Worm (Caenorhabditis elegans): ENCODE data around the gene Y32G9B.1.

DNA sequence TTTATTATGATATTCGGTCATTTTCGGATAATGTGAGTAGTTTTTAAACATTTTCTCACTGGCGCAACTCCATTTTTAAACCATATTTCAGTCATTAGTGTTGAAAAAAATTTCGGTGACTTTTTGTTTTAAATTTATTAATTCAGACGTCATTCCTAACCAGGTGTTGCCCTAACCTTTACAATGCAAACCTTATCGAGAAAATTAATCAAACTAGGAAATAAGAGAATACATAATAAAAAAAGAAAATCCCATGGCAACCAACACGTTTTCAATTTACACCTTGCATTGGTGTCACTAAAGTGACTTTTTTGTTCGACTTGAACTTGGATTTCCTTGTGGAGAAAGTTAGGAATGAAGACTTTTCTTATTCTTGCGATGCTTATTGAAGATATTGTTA is 41.7 kb downstream of the Y32G9B.1 start, which contains the start of gene F36H9.2:
- TF ChIP-seq tbx-37 (GFP tag; conservative IDR thresholded peaks at IDR 0.05) (no peak), tra-4 (tag; optimal IDR thresholded peaks at IDR 0.05) (no peak), ceh-13 (GFP tag; optimal IDR thresholded peaks at IDR 0.05) (no peak), flt-1 (GFP tag; IDR thresholded peaks at IDR 0.05) (no peak), pes-1 (GFP tag; IDR thresholded peaks at IDR 0.05) (no peak)

All from whole organism, early embryonic.